Worm (Caenorhabditis elegans): ENCODE results near the gene C23F12.9.

ce11 chrX:9372987-9373386 is 20.9 kb upstream of the C23F12.9 start:
- no peak for TF ChIP-seq T22C8.4 (GFP tag; IDR thresholded peaks at IDR 0.05)
- no peak; the same call in none of the 2 replicates for TF ChIP-seq ztf-23 (GFP tag; IDR thresholded peaks at IDR 0.05)
- TF ChIP-seq ztf-29 (GFP tag; IDR thresholded peaks at IDR 0.05) = no peak
- TF ChIP-seq flt-1 (GFP tag; IDR thresholded peaks at IDR 0.05) = peak; percentile 82
- peak; percentile 63; the same call in 1 of the 2 replicates for TF ChIP-seq tab-1 (GFP tag; IDR thresholded peaks at IDR 0.05)
